Worm (Caenorhabditis elegans) whole organism, mixed stage, embryonic: ENCODE data around the gene C27F2.6.

Experiments
- M03D4.4 ChIP-seq: sonication (generic microtip); optimal IDR thresholded peaks from 2 replicates; lab custom pipeline; 2017; ENCODE audit warnings: mild to moderate bottlenecking, missing genetic modification characterization, missing compliant biosample characterization
- bed-3 ChIP-seq: fragments of 200-800 bp; sonication (Bioruptor generic); optimal IDR thresholded peaks from 3 replicates; lab custom pipeline; 2018; ENCODE audit warnings: mild to moderate bottlenecking, missing genetic modification characterization, moderate library complexity, missing compliant biosample characterization
- blmp-1 ChIP-seq: fragments of 150-350 bp; optimal IDR thresholded peaks from 2 replicates; lab custom pipeline; 2014; ENCODE audit warnings: missing biosample characterization, missing genetic modification characterization
- ceh-39 ChIP-seq: fragments of 150-350 bp; optimal IDR thresholded peaks from 2 replicates; lab custom pipeline; 2014; ENCODE audit warnings: missing biosample characterization, missing genetic modification characterization
- ceh-43 ChIP-seq: fragments of 200-800 bp; sonication (Bioruptor generic); optimal IDR thresholded peaks from 2 replicates; lab custom pipeline; 2018; ENCODE audit warnings: mild to moderate bottlenecking, missing genetic modification characterization, moderate library complexity, missing compliant biosample characterization
- ceh-83 ChIP-seq: fragments of 200-800 bp; sonication (Bioruptor generic); optimal IDR thresholded peaks from 2 replicates; lab custom pipeline; 2018; ENCODE audit warnings: mild to moderate bottlenecking, missing genetic modification characterization, missing compliant biosample characterization
- cnd-1 ChIP-seq: fragments of 200-800 bp; sonication (Bioruptor generic); optimal IDR thresholded peaks from 2 replicates; lab custom pipeline; 2018; ENCODE audit warnings: mild to moderate bottlenecking, missing genetic modification characterization, missing compliant biosample characterization
- drap-1 ChIP-seq: fragments of 200-800 bp; sonication (Bioruptor generic); optimal IDR thresholded peaks from 3 replicates; lab custom pipeline; 2018; ENCODE audit warnings: mild to moderate bottlenecking, missing genetic modification characterization, missing compliant biosample characterization
- elt-1 ChIP-seq: sonication (generic microtip); optimal IDR thresholded peaks from 2 replicates; lab custom pipeline; 2017; ENCODE audit warnings: missing genetic modification characterization, mild to moderate bottlenecking, missing compliant biosample characterization, antibody characterized with exemption, moderate library complexity, borderline replicate concordance; ENCODE audit not compliant: insufficient read depth
- elt-3 ChIP-seq: fragments of 150-350 bp; optimal IDR thresholded peaks from 2 replicates; lab custom pipeline; 2014; ENCODE audit warnings: missing biosample characterization, missing genetic modification characterization
- flh-1 ChIP-seq: fragments of 200-800 bp; sonication (Bioruptor generic); optimal IDR thresholded peaks from 2 replicates; lab custom pipeline; 2018; ENCODE audit warnings: mild to moderate bottlenecking, missing genetic modification characterization, moderate library complexity, missing compliant biosample characterization
- ham-2 ChIP-seq: fragments of 200-800 bp; sonication (Bioruptor generic); optimal IDR thresholded peaks from 2 replicates; lab custom pipeline; 2018; ENCODE audit warnings: mild to moderate bottlenecking, missing genetic modification characterization, missing compliant biosample characterization
- hlh-1 ChIP-seq: fragments of 150-350 bp; optimal IDR thresholded peaks from 2 replicates; lab custom pipeline; 2014; ENCODE audit warnings: missing biosample characterization, missing genetic modification reagents, missing genetic modification characterization
- lin-13 ChIP-seq: fragments of 150-350 bp; optimal IDR thresholded peaks from 2 replicates; lab custom pipeline; 2014; ENCODE audit warnings: missing biosample characterization, missing genetic modification characterization
- lin-32 ChIP-seq: fragments of 200-800 bp; sonication (Bioruptor generic); optimal IDR thresholded peaks from 2 replicates; lab custom pipeline; 2018; ENCODE audit warnings: mild to moderate bottlenecking, missing genetic modification characterization, missing compliant biosample characterization
- lsy-2 ChIP-seq: fragments of 150-350 bp; optimal IDR thresholded peaks from 2 replicates; lab custom pipeline; 2014; ENCODE audit warnings: missing biosample characterization, missing genetic modification characterization
- mab-5 ChIP-seq: fragments of 150-350 bp; optimal IDR thresholded peaks from 2 replicates; lab custom pipeline; 2014; ENCODE audit warnings: missing biosample characterization, missing genetic modification characterization
- mep-1 ChIP-seq: fragments of 150-350 bp; optimal IDR thresholded peaks from 2 replicates; lab custom pipeline; 2017; ENCODE audit warnings: missing biosample characterization, missing genetic modification reagents, missing genetic modification characterization, inconsistent platforms
- mls-2 ChIP-seq: sonication (generic microtip); optimal IDR thresholded peaks from 2 replicates; lab custom pipeline; 2016; ENCODE audit warnings: mild to moderate bottlenecking, missing genetic modification characterization, moderate library complexity, missing compliant biosample characterization
- nhr-12 ChIP-seq: fragments of 150-350 bp; optimal IDR thresholded peaks from 2 replicates; lab custom pipeline; 2014; ENCODE audit warnings: missing biosample characterization, missing genetic modification characterization
- nhr-2 ChIP-seq: fragments of 150-350 bp; optimal IDR thresholded peaks from 2 replicates; lab custom pipeline; 2014; ENCODE audit warnings: missing biosample characterization, missing genetic modification characterization
- nhr-237 ChIP-seq: fragments of 150-350 bp; optimal IDR thresholded peaks from 2 replicates; lab custom pipeline; 2014; ENCODE audit warnings: missing biosample characterization, missing genetic modification characterization
- nhr-28 ChIP-seq: fragments of 150-350 bp; optimal IDR thresholded peaks from 2 replicates; lab custom pipeline; 2014; ENCODE audit warnings: missing biosample characterization, missing genetic modification characterization
- nhr-76 ChIP-seq: sonication (generic microtip); optimal IDR thresholded peaks from 2 replicates; lab custom pipeline; 2017; ENCODE audit warnings: missing biosample characterization, missing genetic modification characterization
- pha-4 ChIP-seq: fragments of 150-350 bp; optimal IDR thresholded peaks from 2 replicates; lab custom pipeline; 2018; ENCODE audit warnings: missing biosample characterization, missing genetic modification reagents, missing genetic modification characterization
- sem-2 ChIP-seq: fragments of 200-800 bp; sonication (Bioruptor generic); optimal IDR thresholded peaks from 2 replicates; lab custom pipeline; 2018; ENCODE audit warnings: mild to moderate bottlenecking, missing genetic modification characterization, missing compliant biosample characterization
- snpc-4 ChIP-seq: fragments of 150-350 bp; optimal IDR thresholded peaks from 2 replicates; lab custom pipeline; 2014; ENCODE audit warnings: missing biosample characterization, missing genetic modification characterization
- sptf-1 ChIP-seq: sonication (generic microtip); optimal IDR thresholded peaks from 2 replicates; lab custom pipeline; 2017; ENCODE audit warnings: mild to moderate bottlenecking, missing genetic modification characterization, moderate library complexity, missing compliant biosample characterization
- tbx-8 ChIP-seq: fragments of 200-800 bp; sonication (Bioruptor generic); optimal IDR thresholded peaks from 2 replicates; lab custom pipeline; 2018; ENCODE audit warnings: mild to moderate bottlenecking, missing genetic modification characterization, moderate library complexity, missing compliant biosample characterization
- unc-120 ChIP-seq: sonication (generic microtip); optimal IDR thresholded peaks from 2 replicates; lab custom pipeline; 2017; ENCODE audit warnings: missing genetic modification characterization, missing compliant biosample characterization; ENCODE audit not compliant: poor library complexity, severe bottlenecking
- unc-39 ChIP-seq: fragments of 150-350 bp; optimal IDR thresholded peaks from 2 replicates; lab custom pipeline; 2014; ENCODE audit warnings: missing biosample characterization, missing genetic modification characterization
- unc-62 ChIP-seq: fragments of 150-350 bp; optimal IDR thresholded peaks from 2 replicates; lab custom pipeline; 2014; ENCODE audit warnings: missing biosample characterization, missing genetic modification reagents, missing genetic modification characterization
- zip-8 ChIP-seq: fragments of 150-350 bp; optimal IDR thresholded peaks from 2 replicates; lab custom pipeline; 2014; ENCODE audit warnings: missing biosample characterization, missing genetic modification characterization
- ztf-11 ChIP-seq: fragments of 150-350 bp; optimal IDR thresholded peaks from 2 replicates; lab custom pipeline; 2014; ENCODE audit warnings: missing biosample characterization, missing genetic modification characterization

C27F2.6 gene

DNA sequence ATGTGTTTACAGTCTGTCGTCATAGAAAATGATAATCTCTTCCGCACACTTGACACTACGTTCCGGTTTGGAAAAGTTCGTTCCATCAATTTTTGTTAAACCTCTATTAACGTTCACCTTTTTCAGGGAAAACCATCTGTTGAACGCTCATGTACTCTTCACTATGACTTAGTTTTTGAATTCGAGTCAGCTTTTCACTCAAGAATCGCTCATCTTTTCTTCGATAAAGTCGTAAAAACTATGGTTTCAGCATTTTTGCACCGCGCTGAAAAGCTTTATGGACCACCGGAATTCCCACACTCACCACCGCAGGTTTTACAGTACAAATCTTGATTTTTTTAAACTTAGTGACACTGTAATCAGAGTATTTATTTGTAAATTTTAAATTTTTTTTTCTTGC lies 43.4 kb upstream of the C27F2.6 start:
- TF ChIP-seq nhr-28 (tag; lab: Kevin White, UChicago) (no peak), lin-32 (GFP tag; lab: Kevin White, UChicago) (no peak), zip-8 (tag; lab: Kevin White, UChicago) (no peak), nhr-237 (tag; lab: Kevin White, UChicago) (no peak), mab-5 (no peak), mls-2 (no peak), snpc-4 (tag; lab: Kevin White, UChicago) (no peak), lsy-2 (no peak), cnd-1 (tag; lab: Kevin White, UChicago) (no peak), ceh-83 (no peak), nhr-2 (tag; lab: Kevin White, UChicago) (no peak), unc-39 (no peak), blmp-1 (tag; lab: Kevin White, UChicago) (no peak), ceh-39 (tag; lab: Kevin White, UChicago) (no peak), ztf-11 (tag; lab: Kevin White, UChicago) (no peak), hlh-1 (tag; lab: Kevin White, UChicago) (no peak), drap-1 (GFP tag; lab: Kevin White, UChicago) (no peak), ceh-43 (GFP tag; lab: Kevin White, UChicago) (no peak)

- no peak for TF ChIP-seq mls-2
- no peak for TF ChIP-seq nhr-28 (tag; lab: Kevin White, UChicago)
Measured at ce11 chrIII:5022964-5023363, 42.7 kb upstream of the C27F2.6 start, which contains the start of gene R144.13. Gene R144.13, plus strand, starts transcription at chrIII:5023264.

DNA sequence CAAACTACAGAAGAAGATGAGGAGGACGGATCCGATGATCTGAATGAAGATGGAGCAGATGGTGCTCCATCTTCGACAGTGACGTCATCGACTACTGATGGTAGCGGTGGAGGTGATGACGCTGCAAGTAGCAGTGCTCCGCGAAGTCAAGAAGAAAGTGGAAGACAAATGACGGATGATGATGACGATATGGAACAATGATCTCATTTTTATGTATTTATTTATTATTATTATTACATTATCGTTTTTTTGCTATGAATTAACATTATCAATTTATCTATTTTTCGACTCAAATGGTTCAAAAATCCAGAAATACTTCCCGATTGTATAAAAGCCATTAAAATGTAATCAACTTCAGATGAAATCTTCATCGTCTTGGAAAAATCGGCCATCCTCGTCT lies 41.4 kb upstream of the C27F2.6 start, which contains the start of gene R144.3:
R144.3 (plus strand) TSS at position 301 of the 400 bp plus-strand sequence.
- TF ChIP-seq unc-62 (no peak), unc-120 (tag; lab: Kevin White, UChicago) (no peak), unc-39 (no peak), ceh-39 (tag; lab: Kevin White, UChicago) (no peak), blmp-1 (tag; lab: Kevin White, UChicago) (no peak), cnd-1 (tag; lab: Kevin White, UChicago) (no peak), tbx-8 (GFP tag; lab: Kevin White, UChicago) (no peak), ceh-43 (GFP tag; lab: Kevin White, UChicago) (no peak), nhr-237 (tag; lab: Kevin White, UChicago) (no peak), drap-1 (GFP tag; lab: Kevin White, UChicago) (no peak), mab-5 (no peak), mep-1 (tag; lab: Kevin White, UChicago) (no peak), nhr-28 (tag; lab: Kevin White, UChicago) (no peak), pha-4 (tag; lab: Kevin White, UChicago) (no peak), M03D4.4 (tag; lab: Kevin White, UChicago) (no peak), lsy-2 (no peak), sptf-1 (tag; lab: Kevin White, UChicago) (no peak), nhr-76 (tag; lab: Kevin White, UChicago) (no peak)

ce11 chrIII:5020924-5021323 lies 40.7 kb upstream of the C27F2.6 start, which contains the start of gene mdt-11:
Gene mdt-11, plus strand, starts transcription at chrIII:5021224.
- TF ChIP-seq nhr-28 (tag; lab: Kevin White, UChicago), result no peak
- TF ChIP-seq lin-32 (GFP tag; lab: Kevin White, UChicago), result no peak
- no peak for TF ChIP-seq tbx-8 (GFP tag; lab: Kevin White, UChicago)
- no peak for TF ChIP-seq lin-13 (tag; lab: Kevin White, UChicago)
- TF ChIP-seq hlh-1 (tag; lab: Kevin White, UChicago), result no peak
- TF ChIP-seq ham-2, result no peak
- TF ChIP-seq mab-5, result no peak
- TF ChIP-seq ztf-11 (tag; lab: Kevin White, UChicago), result no peak
- no peak for TF ChIP-seq sptf-1 (tag; lab: Kevin White, UChicago)
- no peak for TF ChIP-seq unc-39
- no peak for TF ChIP-seq nhr-76 (tag; lab: Kevin White, UChicago)
- TF ChIP-seq, all 35 proteins: peak for 0

DNA sequence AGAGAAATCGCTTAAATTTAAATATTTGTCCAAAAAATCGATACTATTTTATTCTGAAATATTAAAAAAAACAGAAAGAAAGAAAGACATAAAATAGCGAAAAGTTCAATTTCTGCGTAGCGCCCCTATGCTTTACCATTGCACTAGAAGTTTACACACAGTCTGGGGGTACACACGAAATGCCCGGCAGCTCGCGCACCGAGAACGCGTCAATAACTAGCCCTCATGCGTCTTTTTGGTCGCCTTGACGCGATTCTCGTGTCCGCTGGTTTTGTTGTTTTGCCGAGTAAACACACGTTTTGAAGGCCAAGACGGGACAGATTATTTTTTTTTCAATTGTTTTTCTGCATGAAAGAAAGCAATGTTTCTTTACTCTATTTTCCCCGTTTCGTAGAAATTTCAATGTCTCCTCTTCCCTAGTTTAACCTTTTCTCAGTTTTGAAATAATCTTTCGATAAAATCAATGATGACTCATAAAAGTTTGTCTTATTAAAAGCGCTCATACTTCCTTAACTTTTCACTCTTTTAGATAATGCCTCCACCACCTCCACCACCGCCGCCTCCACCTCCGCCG lies 37.9 kb upstream of the C27F2.6 start, which contains the start of gene wip-1:
wip-1 (plus strand) TSS at position 524 of the 574 bp plus-strand sequence.
- TF ChIP-seq nhr-2 (tag; lab: Kevin White, UChicago) (no peak), sem-2 (GFP tag; lab: Kevin White, UChicago) (peak; percentile 8), unc-120 (tag; lab: Kevin White, UChicago) (peak; percentile 75), unc-62 (peak; percentile 47), flh-1 (GFP tag; lab: Kevin White, UChicago) (no peak), ceh-43 (GFP tag; lab: Kevin White, UChicago) (peak; percentile 61), mls-2 (peak; percentile 87), ceh-39 (tag; lab: Kevin White, UChicago) (peak; percentile 64), ham-2 (peak; percentile 93), lin-13 (tag; lab: Kevin White, UChicago) (peak; percentile 99), cnd-1 (tag; lab: Kevin White, UChicago) (peak; percentile 77), elt-1 (tag; lab: Kevin White, UChicago) (peak; percentile 63), tbx-8 (GFP tag; lab: Kevin White, UChicago) (peak; percentile 4), nhr-76 (tag; lab: Kevin White, UChicago) (peak; percentile 17), elt-3 (tag; lab: Kevin White, UChicago) (peak; percentile 32), blmp-1 (tag; lab: Kevin White, UChicago) (peak; percentile 25), hlh-1 (tag; lab: Kevin White, UChicago) (peak; percentile 54), drap-1 (GFP tag; lab: Kevin White, UChicago) (peak; percentile 88), M03D4.4 (tag; lab: Kevin White, UChicago) (peak; percentile 84), ztf-11 (tag; lab: Kevin White, UChicago) (peak; percentile 88), snpc-4 (tag; lab: Kevin White, UChicago) (no peak), lsy-2 (peak; percentile 90), zip-8 (tag; lab: Kevin White, UChicago) (no peak), sptf-1 (tag; lab: Kevin White, UChicago) (peak; percentile 93), nhr-28 (tag; lab: Kevin White, UChicago) (peak; percentile 49), nhr-12 (tag; lab: Kevin White, UChicago) (peak; percentile 67), bed-3 (GFP tag; lab: Kevin White, UChicago) (no peak), mab-5 (peak; percentile 38), ceh-83 (peak; percentile 69), unc-39 (peak; percentile 61), lin-32 (GFP tag; lab: Kevin White, UChicago) (peak; percentile 32)
